Fruit fly (Drosophila melanogaster) whole organism, embryonic: ENCODE measurements around the gene Vinc.

ENCODE experiments used
- BEAF-32 ChIP-seq: fragments of 200-800 bp; sonication (Bioruptor generic); optimal IDR thresholded peaks from 3 replicates; lab custom pipeline; 2017; ENCODE audit warnings: missing biosample characterization, missing genetic modification characterization, mild to moderate bottlenecking, moderate library complexity, missing genetic modification reagents
- CG10543 ChIP-seq: fragments of 200-800 bp; sonication (Bioruptor generic); optimal IDR thresholded peaks from 3 replicates; lab custom pipeline; 2017; ENCODE audit warnings: missing biosample characterization, mild to moderate bottlenecking, missing genetic modification characterization, moderate library complexity
- CG10654 ChIP-seq: fragments of 200-800 bp; sonication (Bioruptor generic); optimal IDR thresholded peaks from 2 replicates; lab custom pipeline; 2016; ENCODE audit warnings: missing biosample characterization, missing genetic modification characterization
- CG11093 ChIP-seq: fragments of 200-800 bp; sonication (Bioruptor generic); IDR thresholded peaks from 3 replicates; pipeline ENCODE4 v1.3.6; 2022; ENCODE audit warnings: missing biosample characterization, missing genetic modification characterization
- CG11504 ChIP-seq: fragments of 200-800 bp; sonication (Bioruptor generic); optimal IDR thresholded peaks from 3 replicates; lab custom pipeline; 2019; ENCODE audit warnings: missing biosample characterization, mild to moderate bottlenecking, missing genetic modification characterization, moderate library complexity
- CG1602 ChIP-seq: fragments of 200-800 bp; sonication (Bioruptor generic); optimal IDR thresholded peaks from 3 replicates; lab custom pipeline; 2016; ENCODE audit warnings: missing biosample characterization, missing genetic modification characterization
- CG1603 ChIP-seq: fragments of 200-800 bp; sonication (Bioruptor generic); optimal IDR thresholded peaks from 2 replicates; lab custom pipeline; 2019; ENCODE audit warnings: missing biosample characterization, mild to moderate bottlenecking, missing genetic modification characterization, moderate library complexity
- CG17361 ChIP-seq: fragments of 200-800 bp; sonication (Bioruptor generic); IDR thresholded peaks from 3 replicates; pipeline ENCODE4 v1.3.6; 2022; ENCODE audit warnings: missing biosample characterization, missing genetic modification characterization
- CG31388 ChIP-seq: fragments of 200-800 bp; sonication (Bioruptor generic); optimal IDR thresholded peaks from 2 replicates; lab custom pipeline; 2016; ENCODE audit warnings: missing biosample characterization, missing genetic modification characterization
- CG31441 ChIP-seq: fragments of 200-800 bp; sonication (Bioruptor generic); IDR thresholded peaks from 2 replicates; pipeline ENCODE4 v1.3.6; 2022; ENCODE audit warnings: missing biosample characterization, missing genetic modification characterization
- CG32532 ChIP-seq: fragments of 200-800 bp; sonication (Bioruptor generic); IDR thresholded peaks from 2 replicates; pipeline ENCODE4 v1.3.6; 2022; ENCODE audit warnings: missing biosample characterization, missing genetic modification characterization
- CG3838 ChIP-seq: fragments of 200-800 bp; sonication (Bioruptor generic); optimal IDR thresholded peaks from 3 replicates; lab custom pipeline; 2016; ENCODE audit warnings: missing biosample characterization, missing genetic modification characterization
- CG3847 ChIP-seq: fragments of 200-800 bp; sonication (Bioruptor generic); IDR thresholded peaks from 2 replicates; pipeline ENCODE4 v1.3.6; 2022; ENCODE audit warnings: missing biosample characterization, missing genetic modification characterization
- CG4328 ChIP-seq: fragments of 200-800 bp; sonication (Bioruptor generic); optimal IDR thresholded peaks from 3 replicates; lab custom pipeline; 2017; ENCODE audit warnings: missing biosample characterization, missing genetic modification reagents, missing genetic modification characterization
- CG4854 ChIP-seq: fragments of 200-800 bp; sonication (Bioruptor generic); optimal IDR thresholded peaks from 2 replicates; lab custom pipeline; 2016; ENCODE audit warnings: missing biosample characterization, missing genetic modification characterization, inconsistent platforms
- CG7839 ChIP-seq: fragments of 200-800 bp; sonication (Bioruptor generic); optimal IDR thresholded peaks from 3 replicates; lab custom pipeline; 2018; ENCODE audit warnings: missing biosample characterization, mild to moderate bottlenecking, missing genetic modification characterization, moderate library complexity
- CG9215 ChIP-seq: fragments of 200-800 bp; sonication (Bioruptor generic); IDR thresholded peaks from 2 replicates; pipeline ENCODE4 v1.3.6; 2022; ENCODE audit warnings: missing biosample characterization, missing genetic modification characterization
- CG9727 ChIP-seq: fragments of 200-800 bp; sonication (Bioruptor generic); optimal IDR thresholded peaks from 3 replicates; lab custom pipeline; 2017; ENCODE audit warnings: missing biosample characterization, mild to moderate bottlenecking, missing genetic modification characterization
- Fer1 ChIP-seq: fragments of 200-800 bp; sonication (Bioruptor generic); optimal IDR thresholded peaks from 2 replicates; lab custom pipeline; 2017; ENCODE audit warnings: missing biosample characterization, mild to moderate bottlenecking, missing genetic modification characterization
- GATAe ChIP-seq: fragments of 200-800 bp; sonication (Bioruptor generic); conservative IDR thresholded peaks from 2 replicates; pipeline ENCODE4 v1.3.6; 2022; ENCODE audit warnings: missing biosample characterization, missing genetic modification characterization
- HHEX ChIP-seq: fragments of 200-800 bp; sonication (Bioruptor generic); optimal IDR thresholded peaks from 3 replicates; lab custom pipeline; 2017; ENCODE audit warnings: missing biosample characterization, mild to moderate bottlenecking, missing genetic modification characterization, missing genetic modification reagents
- Hr39 ChIP-seq: fragments of >200 bp; optimal IDR thresholded peaks from 2 replicates; lab custom pipeline; 2017
- Mrtf ChIP-seq: fragments of 200-800 bp; sonication (Bioruptor generic); IDR thresholded peaks from 3 replicates; pipeline ENCODE4 v1.3.6; 2022; ENCODE audit warnings: missing biosample characterization, missing genetic modification characterization
- Pdp1 ChIP-seq, 2 experiments: fragments of 200-800 bp; sonication (Bioruptor generic); optimal IDR thresholded peaks; 3 replicates each; lab custom pipeline; 2016; ENCODE audit warnings: missing biosample characterization in 2 of 2, missing genetic modification characterization in 2 of 2, mild to moderate bottlenecking in 1 of 2, moderate library complexity in 1 of 2
- Scr ChIP-seq: fragments of 200-800 bp; sonication (Bioruptor generic); IDR thresholded peaks from 2 replicates; pipeline ENCODE4 v1.3.6; 2022; ENCODE audit warnings: missing biosample characterization, missing genetic modification characterization; ENCODE audit not compliant: partially characterized antibody
- Sry-δ ChIP-seq: fragments of 200-800 bp; sonication (Bioruptor generic); optimal IDR thresholded peaks from 2 replicates; lab custom pipeline; 2016; ENCODE audit warnings: missing biosample characterization, missing genetic modification characterization
- abd-A ChIP-seq: fragments of 200-800 bp; sonication (Bioruptor generic); optimal IDR thresholded peaks from 3 replicates; lab custom pipeline; 2019; ENCODE audit warnings: missing biosample characterization, mild to moderate bottlenecking, missing genetic modification characterization, moderate library complexity
- ase ChIP-seq: fragments of 200-800 bp; sonication (Bioruptor generic); IDR thresholded peaks from 3 replicates; pipeline ENCODE4 v1.3.6; 2022; ENCODE audit warnings: missing biosample characterization, missing genetic modification characterization
- cg ChIP-seq: fragments of 200-800 bp; sonication (Bioruptor generic); optimal IDR thresholded peaks from 3 replicates; lab custom pipeline; 2019; ENCODE audit warnings: missing biosample characterization, mild to moderate bottlenecking, missing genetic modification characterization, moderate library complexity
- chn ChIP-seq: fragments of 200-800 bp; sonication (Bioruptor generic); optimal IDR thresholded peaks from 2 replicates; lab custom pipeline; 2016; ENCODE audit warnings: missing biosample characterization, missing genetic modification characterization
- crol ChIP-seq: fragments of 200-800 bp; sonication (Bioruptor generic); IDR thresholded peaks from 2 replicates; pipeline ENCODE4 v1.3.6; 2022; ENCODE audit warnings: missing biosample characterization, missing genetic modification characterization
- cwo ChIP-seq: fragments of 200-800 bp; sonication (Bioruptor generic); optimal IDR thresholded peaks from 3 replicates; lab custom pipeline; 2017; ENCODE audit warnings: missing biosample characterization, missing genetic modification characterization, mild to moderate bottlenecking, moderate library complexity, missing genetic modification reagents
- dm ChIP-seq: fragments of 200-800 bp; sonication (Bioruptor generic); optimal IDR thresholded peaks from 3 replicates; lab custom pipeline; 2016; ENCODE audit warnings: missing biosample characterization, missing genetic modification characterization
- dmrt11E ChIP-seq: fragments of 200-800 bp; sonication (Bioruptor generic); optimal IDR thresholded peaks from 3 replicates; lab custom pipeline; 2018; ENCODE audit warnings: missing biosample characterization, mild to moderate bottlenecking, missing genetic modification characterization, moderate library complexity
- ewg ChIP-seq: fragments of 200-800 bp; sonication (Bioruptor generic); optimal IDR thresholded peaks from 3 replicates; lab custom pipeline; 2017; ENCODE audit warnings: mild to moderate bottlenecking, missing biosample characterization, missing genetic modification reagents, missing genetic modification characterization
- exex ChIP-seq: fragments of 200-800 bp; sonication (Bioruptor generic); optimal IDR thresholded peaks from 4 replicates; lab custom pipeline; 2018; ENCODE audit warnings: missing biosample characterization, mild to moderate bottlenecking, missing genetic modification characterization, moderate library complexity
- fd3F ChIP-seq: fragments of 200-800 bp; sonication (Bioruptor generic); optimal IDR thresholded peaks from 2 replicates; lab custom pipeline; 2018; ENCODE audit warnings: missing biosample characterization, mild to moderate bottlenecking, missing genetic modification characterization, moderate library complexity
- inv ChIP-seq: fragments of 200-800 bp; sonication (Bioruptor generic); IDR thresholded peaks from 2 replicates; pipeline ENCODE4 v1.3.6; 2022; ENCODE audit warnings: missing biosample characterization, missing genetic modification characterization; ENCODE audit not compliant: partially characterized antibody
- pan ChIP-seq, 4 experiments: fragments of >200 bp in 3 of 4; fragments of 200-800 bp in 1 of 4; sonication (Bioruptor generic) in 1 of 4; optimal IDR thresholded peaks in 3 of 4; IDR thresholded peaks in 1 of 4; 2 replicates each; pipeline versions ENCODE4 v1.3.6 to Lab custom; 2017 to 2022; ENCODE audit warnings: missing biosample characterization in 2 of 4, missing genetic modification characterization in 2 of 4, mixed read lengths in 1 of 4
- psq ChIP-seq: fragments of 200-800 bp; sonication (Bioruptor generic); optimal IDR thresholded peaks from 2 replicates; lab custom pipeline; 2017; ENCODE audit warnings: missing biosample characterization, missing genetic modification characterization
- pzg ChIP-seq: fragments of 200-800 bp; sonication (Bioruptor generic); optimal IDR thresholded peaks from 3 replicates; lab custom pipeline; 2018; ENCODE audit warnings: missing biosample characterization, mild to moderate bottlenecking, missing genetic modification characterization, moderate library complexity
- sc ChIP-seq, 3 experiments: fragments of >200 bp in 2 of 3; fragments of 200-800 bp in 1 of 3; sonication (Bioruptor generic) in 1 of 3; optimal IDR thresholded peaks; 2 replicates in 2 of 3; 3 replicates in 1 of 3; lab custom pipeline; 2017; ENCODE audit warnings: mild to moderate bottlenecking in 1 of 3, missing biosample characterization in 1 of 3, missing genetic modification characterization in 1 of 3, missing genetic modification reagents in 1 of 3
- stwl ChIP-seq: fragments of 200-800 bp; sonication (Bioruptor generic); optimal IDR thresholded peaks from 3 replicates; lab custom pipeline; 2018; ENCODE audit warnings: missing biosample characterization, mild to moderate bottlenecking, missing genetic modification characterization, moderate library complexity
- tna ChIP-seq: fragments of 200-800 bp; sonication (Bioruptor generic); IDR thresholded peaks from 2 replicates; pipeline ENCODE4 v1.3.6; 2022; ENCODE audit warnings: missing biosample characterization, missing genetic modification characterization; ENCODE audit not compliant: partially characterized antibody
- tup ChIP-seq: fragments of 200-800 bp; sonication (Bioruptor generic); optimal IDR thresholded peaks from 2 replicates; lab custom pipeline; 2016; ENCODE audit warnings: missing biosample characterization, mild to moderate bottlenecking, missing genetic modification characterization, moderate library complexity
- zf30C ChIP-seq: fragments of 200-800 bp; sonication (Bioruptor generic); optimal IDR thresholded peaks from 3 replicates; lab custom pipeline; 2018; ENCODE audit warnings: missing biosample characterization, mild to moderate bottlenecking, missing genetic modification characterization
- zfh1 ChIP-seq: fragments of 200-800 bp; sonication (Bioruptor generic); IDR thresholded peaks from 3 replicates; pipeline ENCODE4 v1.3.6; 2022; ENCODE audit warnings: missing biosample characterization, missing genetic modification characterization

The Vinc gene

DNA sequence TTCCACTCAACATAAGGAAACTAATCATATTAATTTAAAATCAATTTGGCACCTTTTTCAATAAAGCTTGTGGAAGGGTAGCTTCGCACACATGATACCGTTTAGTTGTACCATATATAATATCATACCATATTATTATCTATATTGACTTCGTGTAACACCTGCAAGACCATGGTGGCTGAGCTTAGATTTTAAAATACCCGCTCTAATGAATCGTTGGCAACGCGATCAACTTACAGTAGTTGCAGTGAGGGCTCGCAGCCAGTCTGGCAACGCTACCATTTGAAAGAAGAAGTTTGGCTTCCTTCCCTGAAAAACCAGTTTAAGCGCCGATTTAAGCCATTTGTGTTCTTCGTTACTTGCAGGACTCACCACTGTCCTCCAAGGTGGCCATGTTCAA, 51.9 kb downstream of the Vinc start (continued):
- no peak for TF ChIP-seq stwl (tag; lab: Kevin White, UChicago)
- peak; percentile 30 for TF ChIP-seq BEAF-32 (GFP tag; lab: Kevin White, UChicago)
- peak; percentile 70 for TF ChIP-seq CG4854
- TF ChIP-seq CG17361 (GFP tag; lab: Robert Waterston, UW): no peak
- no peak for TF ChIP-seq tup (GFP tag; lab: Kevin White, UChicago)
- TF ChIP-seq ewg (GFP tag; lab: Kevin White, UChicago): no peak
- TF ChIP-seq CG32532 (GFP tag; lab: Robert Waterston, UW): no peak
- TF ChIP-seq abd-A (tag; lab: Kevin White, UChicago): no peak
- no peak for TF ChIP-seq CG11093
- TF ChIP-seq dm (GFP tag; lab: Kevin White, UChicago): no peak
- peak; percentile 27 for TF ChIP-seq Sry-δ
- TF ChIP-seq tna (GFP tag; lab: Robert Waterston, UW): no peak
- TF ChIP-seq sc (optimal IDR thresholded peaks at IDR 0.05; lab: Kevin White, UChicago): no peak
- TF ChIP-seq sc (GFP tag; optimal IDR thresholded peaks at IDR 0.05; lab: Kevin White, UChicago): no peak
- TF ChIP-seq pzg (GFP tag; lab: Kevin White, UChicago): peak; percentile 51
- peak; percentile 11 for TF ChIP-seq CG1603 (tag; lab: Kevin White, UChicago)
- no peak for TF ChIP-seq psq (GFP tag; lab: Kevin White, UChicago)

DNA sequence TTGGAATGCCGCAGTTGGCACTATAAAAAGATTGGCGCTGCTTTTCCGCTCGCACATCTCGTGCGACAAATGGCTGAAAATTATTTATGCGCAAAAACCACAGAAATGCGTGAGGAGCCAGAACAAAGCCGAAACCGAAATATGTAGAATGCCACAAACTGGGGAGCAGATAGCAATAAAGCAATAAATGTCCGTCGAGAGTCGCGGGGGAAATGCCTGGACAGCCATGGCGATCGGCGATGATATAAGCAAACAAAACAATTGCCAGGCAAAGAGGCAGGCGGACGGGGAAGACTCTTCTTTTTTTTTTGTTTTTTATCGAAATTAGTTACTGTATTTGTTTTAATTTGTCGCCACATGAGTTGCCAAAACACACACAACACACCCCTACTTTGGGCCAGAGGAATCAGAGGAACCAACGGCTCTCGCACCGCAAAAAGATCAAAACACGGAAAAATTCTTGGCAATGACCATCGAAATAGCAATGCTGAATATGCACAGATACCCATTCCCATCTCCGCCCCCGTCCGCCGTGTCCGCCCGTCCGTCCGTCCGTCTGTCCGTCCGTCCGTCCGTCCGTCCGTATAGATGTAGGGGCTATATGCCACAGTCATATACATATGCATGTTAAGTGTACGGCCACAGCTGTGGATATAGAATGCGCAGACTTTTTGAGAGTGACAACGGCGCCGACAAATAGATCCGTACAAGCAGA, 53.7 kb downstream of the Vinc start:
- TF ChIP-seq CG3847 (no peak), Hr39 (lab: Kevin White, UChicago) (peak; percentile 85), zf30C (no peak), crol (GFP tag; lab: Robert Waterston, UW) (0 out of 2 replicates have a peak, but pooled peaks have one; percentile 10), CG31388 (GFP tag; lab: Kevin White, UChicago) (no peak), zfh1 (GFP tag; lab: Robert Waterston, UW) (no peak), HHEX (GFP tag; lab: Kevin White, UChicago) (no peak), chn (GFP tag; lab: Kevin White, UChicago) (no peak), CG4328 (GFP tag; lab: Kevin White, UChicago) (no peak), CG9215 (GFP tag; lab: Robert Waterston, UW) (no peak), CG10654 (GFP tag; lab: Kevin White, UChicago) (no peak), Fer1 (GFP tag; lab: Kevin White, UChicago) (no peak), exex (tag; lab: Kevin White, UChicago) (no peak), cg (no peak), CG9727 (GFP tag; lab: Kevin White, UChicago) (no peak), ase (GFP tag; lab: Robert Waterston, UW) (no peak), inv (GFP tag; lab: Robert Waterston, UW) (no peak), CG3838 (GFP tag; lab: Kevin White, UChicago) (no peak), CG10543 (GFP tag; lab: Kevin White, UChicago) (peak; percentile 12), pan (optimal IDR thresholded peaks at IDR 0.05; lab: Kevin White, UChicago) (no peak), pan (GFP tag; optimal IDR thresholded peaks at IDR 0.05 in 1 of 2, IDR thresholded peaks at IDR 0.05 in 1 of 2) (no peak), GATAe (GFP tag; lab: Robert Waterston, UW) (no peak), dmrt11E (tag; lab: Kevin White, UChicago) (no peak), Pdp1 (GFP tag; optimal IDR thresholded peaks at IDR 0.05; lab: Kevin White, UChicago) (peak in 1 of 2 experiments; percentile 53), CG31441 (GFP tag; lab: Robert Waterston, UW) (no peak), cwo (GFP tag; lab: Kevin White, UChicago) (peak; percentile 44), sc (optimal IDR thresholded peaks at IDR 0.05; lab: Kevin White, UChicago) (no peak), sc (GFP tag; optimal IDR thresholded peaks at IDR 0.05; lab: Kevin White, UChicago) (no peak), Scr (GFP tag; lab: Robert Waterston, UW) (no peak), CG1602 (no peak), fd3F (no peak), CG11504 (tag; lab: Kevin White, UChicago) (no peak), Mrtf (GFP tag; lab: Robert Waterston, UW) (no peak), CG7839 (tag; lab: Kevin White, UChicago) (no peak)
